Worm (Caenorhabditis elegans): Measurements from ENCODE around the gene lin-33.

- TF ChIP-seq fkh-10 (GFP tag; optimal IDR thresholded peaks at IDR 0.05) (no peak), lin-13 (GFP tag; optimal IDR thresholded peaks at IDR 0.05) (no peak), lir-3 (tag; optimal IDR thresholded peaks at IDR 0.05) (no peak), hif-1 (tag; optimal IDR thresholded peaks at IDR 0.05) (no peak), pha-4 (GFP tag; IDR thresholded peaks at IDR 0.05) (no peak), pha-4 (tag; optimal IDR thresholded peaks at IDR 0.05) (no peak), mes-2 (tag; optimal IDR thresholded peaks at IDR 0.05; ENCODE audit: poor library complexity, severe bottlenecking) (no peak), zip-11 (GFP tag; IDR thresholded peaks at IDR 0.05) (no peak), nhr-6 (tag; optimal IDR thresholded peaks at IDR 0.05) (no peak), nhr-77 (tag; optimal IDR thresholded peaks at IDR 0.05) (no peak), dmd-8 (GFP tag; IDR thresholded peaks at IDR 0.05) (no peak), nhr-10 (tag; optimal IDR thresholded peaks at IDR 0.05) (no peak), ceh-82 (tag; optimal IDR thresholded peaks at IDR 0.05) (no peak)
Measured at ce11 chrIV:5975202-5975601, 44.8 kb downstream of the lin-33 start, which contains the start of gene unc-44.
